Fruit fly (Drosophila melanogaster) whole organism, embryonic: ENCODE data around the gene mib1.

ENCODE experiments used
- Blimp-1 ChIP-seq: fragments of 200-800 bp; sonication (Bioruptor generic); optimal IDR thresholded peaks from 3 replicates; lab custom pipeline; 2018; ENCODE audit warnings: missing biosample characterization, missing genetic modification characterization, mild to moderate bottlenecking, moderate library complexity, missing genetic modification reagents
- CG10321 ChIP-seq: fragments of 200-800 bp; sonication (Bioruptor generic); IDR thresholded peaks from 2 replicates; pipeline ENCODE4 v1.3.6; 2022; ENCODE audit warnings: missing biosample characterization, missing genetic modification characterization
- CG10979 ChIP-seq: fragments of 200-800 bp; sonication (Bioruptor generic); optimal IDR thresholded peaks from 2 replicates; lab custom pipeline; 2018; ENCODE audit warnings: missing biosample characterization, mild to moderate bottlenecking, missing genetic modification characterization, moderate library complexity
- CG11085 ChIP-seq: fragments of 200-800 bp; sonication (Bioruptor generic); IDR thresholded peaks from 2 replicates; pipeline ENCODE4 v1.3.6; 2022; ENCODE audit warnings: missing biosample characterization, missing genetic modification characterization
- CG11398 ChIP-seq: fragments of 200-800 bp; sonication (Bioruptor generic); optimal IDR thresholded peaks from 2 replicates; lab custom pipeline; 2016; ENCODE audit warnings: missing biosample characterization, missing genetic modification characterization
- CG11504 ChIP-seq: fragments of 200-800 bp; sonication (Bioruptor generic); optimal IDR thresholded peaks from 3 replicates; lab custom pipeline; 2019; ENCODE audit warnings: missing biosample characterization, mild to moderate bottlenecking, missing genetic modification characterization, moderate library complexity
- CG14441 ChIP-seq: fragments of 200-800 bp; sonication (Bioruptor generic); IDR thresholded peaks from 2 replicates; pipeline ENCODE4 v1.3.6; 2022; ENCODE audit warnings: missing biosample characterization, missing genetic modification characterization
- CG14710 ChIP-seq: fragments of 200-800 bp; sonication (Bioruptor generic); optimal IDR thresholded peaks from 3 replicates; lab custom pipeline; 2019; ENCODE audit warnings: missing biosample characterization, mild to moderate bottlenecking, missing genetic modification characterization, moderate library complexity
- CG17186 ChIP-seq: fragments of 200-800 bp; sonication (Bioruptor generic); optimal IDR thresholded peaks from 3 replicates; lab custom pipeline; 2017; ENCODE audit warnings: missing biosample characterization, missing genetic modification reagents, missing genetic modification characterization
- CG17359 ChIP-seq: fragments of 200-800 bp; sonication (Bioruptor generic); optimal IDR thresholded peaks from 3 replicates; lab custom pipeline; 2018; ENCODE audit warnings: missing biosample characterization, mild to moderate bottlenecking, missing genetic modification characterization, moderate library complexity
- CG17361 ChIP-seq: fragments of 200-800 bp; sonication (Bioruptor generic); IDR thresholded peaks from 3 replicates; pipeline ENCODE4 v1.3.6; 2022; ENCODE audit warnings: missing biosample characterization, missing genetic modification characterization
- CG17385 ChIP-seq: fragments of 200-800 bp; sonication (Bioruptor generic); optimal IDR thresholded peaks from 3 replicates; lab custom pipeline; 2018; ENCODE audit warnings: missing biosample characterization, mild to moderate bottlenecking, missing genetic modification characterization
- CG17802 ChIP-seq: fragments of 200-800 bp; sonication (Bioruptor generic); optimal IDR thresholded peaks from 2 replicates; lab custom pipeline; 2018; ENCODE audit warnings: missing biosample characterization, mild to moderate bottlenecking, missing genetic modification characterization, moderate library complexity
- CG34422 ChIP-seq: fragments of 200-800 bp; sonication (Bioruptor generic); IDR thresholded peaks from 3 replicates; pipeline ENCODE4 v1.3.6; 2022; ENCODE audit warnings: missing biosample characterization, missing genetic modification characterization
- CG6175 ChIP-seq: fragments of 200-800 bp; sonication (Bioruptor generic); IDR thresholded peaks from 3 replicates; pipeline ENCODE4 v1.3.6; 2022; ENCODE audit warnings: missing biosample characterization, missing genetic modification characterization
- CG6791 ChIP-seq: fragments of 200-800 bp; sonication (Bioruptor generic); IDR thresholded peaks from 3 replicates; pipeline ENCODE4 v1.3.6; 2022; ENCODE audit warnings: missing biosample characterization, missing genetic modification characterization; ENCODE audit not compliant: partially characterized antibody
- CG7786 ChIP-seq: fragments of 200-800 bp; sonication (Bioruptor generic); optimal IDR thresholded peaks from 2 replicates; lab custom pipeline; 2016; ENCODE audit warnings: missing biosample characterization, missing genetic modification characterization
- CG8924 ChIP-seq: fragments of 200-800 bp; optimal IDR thresholded peaks from 3 replicates; lab custom pipeline; 2019; ENCODE audit warnings: missing biosample characterization, mild to moderate bottlenecking, missing genetic modification characterization, moderate library complexity
- CG9727 ChIP-seq: fragments of 200-800 bp; sonication (Bioruptor generic); optimal IDR thresholded peaks from 3 replicates; lab custom pipeline; 2017; ENCODE audit warnings: missing biosample characterization, mild to moderate bottlenecking, missing genetic modification characterization
- CoRest ChIP-seq: fragments of 200-800 bp; sonication (Bioruptor generic); optimal IDR thresholded peaks from 3 replicates; lab custom pipeline; 2018; ENCODE audit warnings: missing biosample characterization, mild to moderate bottlenecking, missing genetic modification characterization, moderate library complexity
- Dref ChIP-seq: fragments of 200-800 bp; sonication (Bioruptor generic); IDR thresholded peaks from 2 replicates; pipeline ENCODE4 v1.3.6; 2022; ENCODE audit warnings: missing biosample characterization, missing genetic modification characterization
- E2f2 ChIP-seq: fragments of 200-800 bp; sonication (Bioruptor generic); IDR thresholded peaks from 2 replicates; pipeline ENCODE4 v1.3.6; 2022; ENCODE audit warnings: missing biosample characterization, missing genetic modification characterization
- Ets65A ChIP-seq: fragments of 200-800 bp; sonication (Bioruptor generic); peaks from one replicate; lab custom pipeline; 2016; ENCODE audit warnings: missing biosample characterization, missing genetic modification characterization
- Ets97D ChIP-seq: fragments of 200-800 bp; sonication (Bioruptor generic); optimal IDR thresholded peaks from 3 replicates; lab custom pipeline; 2016; ENCODE audit warnings: missing biosample characterization, missing genetic modification characterization
- Hey ChIP-seq: fragments of 200-800 bp; sonication (Bioruptor generic); optimal IDR thresholded peaks from 3 replicates; lab custom pipeline; 2018; ENCODE audit warnings: missing biosample characterization, mild to moderate bottlenecking, missing genetic modification characterization
- Kr ChIP-seq: fragments of 200-800 bp; sonication (Bioruptor generic); optimal IDR thresholded peaks from 2 replicates; lab custom pipeline; 2017; ENCODE audit warnings: missing biosample characterization, mild to moderate bottlenecking, missing genetic modification characterization
- Oaz ChIP-seq: fragments of 200-800 bp; sonication (Bioruptor generic); IDR thresholded peaks from 2 replicates; pipeline ENCODE4 v1.3.6; 2022; ENCODE audit warnings: missing biosample characterization, missing genetic modification characterization
- Rx ChIP-seq: fragments of 200-800 bp; sonication (Bioruptor generic); IDR thresholded peaks from 2 replicates; pipeline ENCODE4 v1.3.6; 2022; ENCODE audit warnings: missing biosample characterization, missing genetic modification characterization
- Side ChIP-seq: fragments of 200-800 bp; sonication (Bioruptor generic); optimal IDR thresholded peaks from 2 replicates; lab custom pipeline; 2016; ENCODE audit warnings: missing biosample characterization, missing genetic modification characterization
- Spps ChIP-seq: fragments of 200-800 bp; sonication (Bioruptor generic); optimal IDR thresholded peaks from 2 replicates; lab custom pipeline; 2018; ENCODE audit warnings: missing biosample characterization, mild to moderate bottlenecking, missing genetic modification characterization
- Ssrp ChIP-seq: fragments of 200-800 bp; sonication (Bioruptor generic); optimal IDR thresholded peaks from 2 replicates; lab custom pipeline; 2018; ENCODE audit warnings: missing biosample characterization, mild to moderate bottlenecking, missing genetic modification characterization, moderate library complexity
- ap ChIP-seq: fragments of 200-800 bp; sonication (Bioruptor generic); IDR thresholded peaks from 2 replicates; pipeline ENCODE4 v1.3.6; 2022; ENCODE audit warnings: missing biosample characterization, missing genetic modification characterization
- bbx ChIP-seq: fragments of 200-800 bp; sonication (Bioruptor generic); IDR thresholded peaks from 2 replicates; pipeline ENCODE4 v1.3.6; 2022; ENCODE audit warnings: missing biosample characterization, missing genetic modification characterization; ENCODE audit not compliant: partially characterized antibody
- caup ChIP-seq: fragments of 200-800 bp; sonication (Bioruptor generic); optimal IDR thresholded peaks from 3 replicates; lab custom pipeline; 2017; ENCODE audit warnings: missing biosample characterization, mild to moderate bottlenecking, missing genetic modification characterization, moderate library complexity; ENCODE audit not compliant: severe bottlenecking
- chif ChIP-seq, 2 experiments: fragments of 200-800 bp; sonication (Bioruptor generic); optimal IDR thresholded peaks; 3 replicates each; lab custom pipeline; 2016; ENCODE audit warnings: missing biosample characterization in 2 of 2, missing genetic modification characterization in 2 of 2
- crc ChIP-seq: fragments of 200-800 bp; sonication (Bioruptor generic); optimal IDR thresholded peaks from 2 replicates; lab custom pipeline; 2016; ENCODE audit warnings: missing biosample characterization, missing genetic modification characterization
- danr ChIP-seq: fragments of 200-800 bp; sonication (Bioruptor generic); IDR thresholded peaks from 2 replicates; pipeline ENCODE4 v1.3.6; 2022; ENCODE audit warnings: missing biosample characterization, missing genetic modification characterization
- dmrt11E ChIP-seq: fragments of 200-800 bp; sonication (Bioruptor generic); optimal IDR thresholded peaks from 3 replicates; lab custom pipeline; 2018; ENCODE audit warnings: missing biosample characterization, mild to moderate bottlenecking, missing genetic modification characterization, moderate library complexity
- ems ChIP-seq: fragments of 200-800 bp; sonication (Bioruptor generic); optimal IDR thresholded peaks from 3 replicates; lab custom pipeline; 2016; ENCODE audit warnings: missing biosample characterization, missing genetic modification characterization
- fd3F ChIP-seq: fragments of 200-800 bp; sonication (Bioruptor generic); optimal IDR thresholded peaks from 2 replicates; lab custom pipeline; 2018; ENCODE audit warnings: missing biosample characterization, mild to moderate bottlenecking, missing genetic modification characterization, moderate library complexity
- gsb-n ChIP-seq: fragments of 200-800 bp; sonication (Bioruptor generic); optimal IDR thresholded peaks from 3 replicates; lab custom pipeline; 2018; ENCODE audit warnings: missing biosample characterization, mild to moderate bottlenecking, missing genetic modification characterization
- maf-S ChIP-seq: fragments of 200-800 bp; sonication (Bioruptor generic); optimal IDR thresholded peaks from 2 replicates; lab custom pipeline; 2016; ENCODE audit warnings: missing biosample characterization, missing genetic modification characterization
- odd ChIP-seq: fragments of 200-800 bp; sonication (Bioruptor generic); optimal IDR thresholded peaks from 2 replicates; lab custom pipeline; 2017; ENCODE audit warnings: missing biosample characterization, mild to moderate bottlenecking, missing genetic modification characterization
- pfk ChIP-seq: fragments of 200-800 bp; sonication (Bioruptor generic); optimal IDR thresholded peaks from 2 replicates; lab custom pipeline; 2018; ENCODE audit warnings: missing biosample characterization, mild to moderate bottlenecking, missing genetic modification characterization, moderate library complexity
- slp2 ChIP-seq: fragments of 200-800 bp; sonication (Bioruptor generic); optimal IDR thresholded peaks from 2 replicates; lab custom pipeline; 2016; ENCODE audit warnings: missing biosample characterization, missing genetic modification characterization
- stwl ChIP-seq: fragments of 200-800 bp; sonication (Bioruptor generic); optimal IDR thresholded peaks from 3 replicates; lab custom pipeline; 2018; ENCODE audit warnings: missing biosample characterization, mild to moderate bottlenecking, missing genetic modification characterization, moderate library complexity
- twi ChIP-seq: fragments of 200-800 bp; optimal IDR thresholded peaks from 2 replicates; lab custom pipeline; 2019; ENCODE audit warnings: missing biosample characterization, mild to moderate bottlenecking, missing genetic modification characterization, moderate library complexity
- unc-4 ChIP-seq: fragments of 200-800 bp; sonication (Bioruptor generic); IDR thresholded peaks from 2 replicates; pipeline ENCODE4 v1.3.6; 2022; ENCODE audit warnings: missing biosample characterization, missing genetic modification characterization; ENCODE audit not compliant: partially characterized antibody

mib1 gene

dm6 chr3L:16004401-16005237 lies 7.0 kb downstream of the mib1 start, which contains the start of the genes hzg and mRpS31 (continued):
- TF ChIP-seq CG34422 (GFP tag; lab: Robert Waterston, UW) (peak; percentile 35; the same call in 1 of the 3 replicates), CG10979 (tag; lab: Kevin White, UChicago) (peak; percentile 40), CG6791 (GFP tag; lab: Robert Waterston, UW) (no peak; the same call in 2 of the 3 replicates), CG11398 (no peak), caup (GFP tag; lab: Kevin White, UChicago) (no peak), CG11504 (tag; lab: Kevin White, UChicago) (peak; percentile 66), slp2 (GFP tag; lab: Kevin White, UChicago) (peak; percentile 5), Kr (no peak), ems (GFP tag; lab: Kevin White, UChicago) (no peak), unc-4 (GFP tag; lab: Robert Waterston, UW) (no peak), Oaz (GFP tag; lab: Robert Waterston, UW) (no peak), CG6175 (GFP tag; lab: Robert Waterston, UW) (no peak), Rx (no peak), odd (GFP tag; lab: Kevin White, UChicago) (no peak), Spps (tag; lab: Kevin White, UChicago) (no peak), Hey (tag; lab: Kevin White, UChicago) (no peak), ap (GFP tag; lab: Robert Waterston, UW) (no peak), CG10321 (GFP tag; lab: Robert Waterston, UW) (no peak), crc (GFP tag; lab: Kevin White, UChicago) (peak; percentile 49), Ssrp (tag; lab: Kevin White, UChicago) (peak; percentile 55), CG7786 (GFP tag; lab: Kevin White, UChicago) (peak; percentile 56), Dref (GFP tag; lab: Robert Waterston, UW) (no peak), CG14441 (GFP tag; lab: Robert Waterston, UW) (no peak), twi (peak; percentile 28), danr (GFP tag; lab: Robert Waterston, UW) (no peak), stwl (tag; lab: Kevin White, UChicago) (peak; percentile 37), dmrt11E (tag; lab: Kevin White, UChicago) (peak; percentile 39), E2f2 (GFP tag; lab: Robert Waterston, UW) (no peak; the same call in 1 of the 2 replicates), CG17385 (peak; percentile 26), maf-S (no peak), CG14710 (peak; percentile 79), Side (GFP tag; lab: Kevin White, UChicago) (peak; percentile 39), fd3F (GFP tag; lab: Kevin White, UChicago) (no peak), Blimp-1 (GFP tag; lab: Kevin White, UChicago) (peak; percentile 65), chif (GFP tag; optimal IDR thresholded peaks at IDR 0.05; lab: Kevin White, UChicago) (peak; percentile 14 to 25), Ets65A (GFP tag; lab: Kevin White, UChicago) (peak; percentile 4), CG9727 (peak; percentile 35), CoRest (tag; lab: Kevin White, UChicago) (peak; percentile 73), gsb-n (peak; percentile 20), Ets97D (GFP tag; lab: Kevin White, UChicago) (peak; percentile 56), CG11085 (0 out of 2 replicates have a peak, but pooled peaks have one; percentile 10), CG17359 (tag; lab: Kevin White, UChicago) (no peak), bbx (0 out of 2 replicates have a peak, but pooled peaks have one; percentile 12), CG8924 (peak; percentile 68), CG17186 (no peak), CG17361 (peak; percentile 73), CG17802 (no peak), pfk (GFP tag; lab: Kevin White, UChicago) (no peak)
